Worm (Caenorhabditis elegans) whole organism, L4 larva: ENCODE data around the gene F40G9.17.
"Not testable (repeated sequence)": the region's sequence is repeated elsewhere in the genome, so short reads cannot be mapped to it uniquely, and the experiment has no call there.

Source experiments
- F10B5.3 ChIP-seq: sonication (generic microtip); optimal IDR thresholded peaks from 2 replicates; lab custom pipeline; 2016; ENCODE audit warnings: mild to moderate bottlenecking, missing genetic modification characterization, missing compliant biosample characterization
- F26F4.8 ChIP-seq: fragments of 200-800 bp; sonication (Bioruptor generic); conservative IDR thresholded peaks from 2 replicates; pipeline ENCODE4 v1.3.6; 2022; ENCODE audit warnings: missing genetic modification characterization, missing compliant biosample characterization
- F49E8.2 ChIP-seq: sonication (generic microtip); optimal IDR thresholded peaks from 2 replicates; lab custom pipeline; 2016; ENCODE audit warnings: missing compliant biosample characterization, mild to moderate bottlenecking, missing genetic modification characterization, borderline replicate concordance
- T26A8.4 ChIP-seq: fragments of 200-800 bp; sonication (Bioruptor generic); IDR thresholded peaks from 2 replicates; pipeline ENCODE4 v1.3.6; 2022; ENCODE audit warnings: missing genetic modification characterization, missing compliant biosample characterization
- Y105C5A.15 ChIP-seq: fragments of 200-800 bp; sonication (Bioruptor generic); IDR thresholded peaks from 2 replicates; pipeline ENCODE4 v1.3.6; 2022; ENCODE audit warnings: missing genetic modification characterization, missing compliant biosample characterization
- Y48G9A.11 ChIP-seq: fragments of 200-800 bp; sonication (Bioruptor generic); IDR thresholded peaks from 2 replicates; pipeline ENCODE4 v1.3.6; 2022; ENCODE audit warnings: missing genetic modification reagents, missing genetic modification characterization, missing compliant biosample characterization
- arid-1 ChIP-seq: fragments of 200-800 bp; sonication (Bioruptor generic); conservative IDR thresholded peaks from 2 replicates; pipeline ENCODE4 v1.3.6; 2022; ENCODE audit warnings: missing genetic modification reagents, missing genetic modification characterization, missing compliant biosample characterization
- ceh-20 ChIP-seq: fragments of 200-800 bp; sonication (Bioruptor generic); IDR thresholded peaks from 2 replicates; pipeline ENCODE4 v1.3.6; 2022; ENCODE audit warnings: missing genetic modification reagents, missing genetic modification characterization, missing compliant biosample characterization
- ceh-28 ChIP-seq: fragments of 150-350 bp; optimal IDR thresholded peaks from 2 replicates; lab custom pipeline; 2014; ENCODE audit warnings: missing biosample characterization, missing genetic modification reagents, missing genetic modification characterization
- ceh-32 ChIP-seq: sonication (generic microtip); optimal IDR thresholded peaks from 2 replicates; lab custom pipeline; 2016; ENCODE audit warnings: mild to moderate bottlenecking, missing genetic modification characterization, missing compliant biosample characterization; ENCODE audit not compliant: poor library complexity
- ceh-62 ChIP-seq: sonication (generic microtip); optimal IDR thresholded peaks from 2 replicates; lab custom pipeline; 2017; ENCODE audit warnings: missing biosample characterization, missing genetic modification characterization
- ceh-82 ChIP-seq: sonication (generic microtip); optimal IDR thresholded peaks from 2 replicates; lab custom pipeline; 2017; ENCODE audit warnings: missing biosample characterization, missing genetic modification characterization
- ces-1 ChIP-seq: fragments of 150-350 bp; sonication (generic microtip); optimal IDR thresholded peaks from 4 replicates; lab custom pipeline; 2014; ENCODE audit warnings: missing biosample characterization, missing genetic modification reagents, missing genetic modification characterization
- ctbp-1 ChIP-seq: fragments of 200-800 bp; sonication (Bioruptor generic); IDR thresholded peaks from 2 replicates; pipeline ENCODE4 v1.3.6; 2022; ENCODE audit warnings: missing genetic modification reagents, missing genetic modification characterization, missing compliant biosample characterization
- daf-8 ChIP-seq: fragments of 200-800 bp; sonication (Bioruptor generic); IDR thresholded peaks from 2 replicates; pipeline ENCODE4 v1.3.6; 2022; ENCODE audit warnings: missing genetic modification characterization, missing compliant biosample characterization
- dmd-8 ChIP-seq: fragments of 200-800 bp; sonication (Bioruptor generic); IDR thresholded peaks from 2 replicates; pipeline ENCODE4 v1.3.6; 2022; ENCODE audit warnings: missing genetic modification characterization, missing compliant biosample characterization
- dpl-1 ChIP-seq: fragments of 150-350 bp; optimal IDR thresholded peaks from 2 replicates; lab custom pipeline; 2014; ENCODE audit warnings: missing biosample characterization, missing genetic modification reagents, missing genetic modification characterization
- dve-1 ChIP-seq: sonication (generic microtip); optimal IDR thresholded peaks from 2 replicates; lab custom pipeline; 2017; ENCODE audit warnings: antibody characterized with exemption, mild to moderate bottlenecking, missing genetic modification characterization, missing compliant biosample characterization; ENCODE audit not compliant: insufficient read depth
- egl-43 ChIP-seq: fragments of 200-800 bp; sonication (Bioruptor generic); IDR thresholded peaks from 2 replicates; pipeline ENCODE4 v1.3.6; 2022; ENCODE audit warnings: missing genetic modification reagents, missing genetic modification characterization, missing compliant biosample characterization
- fos-1 ChIP-seq: fragments of 150-350 bp; optimal IDR thresholded peaks from 2 replicates; lab custom pipeline; 2014; ENCODE audit warnings: missing biosample characterization, missing genetic modification characterization
- hlh-11 ChIP-seq: fragments of 200-800 bp; sonication (Bioruptor generic); optimal IDR thresholded peaks from 2 replicates; lab custom pipeline; 2018; ENCODE audit warnings: mild to moderate bottlenecking, missing genetic modification characterization, missing compliant biosample characterization
- lim-7 ChIP-seq: fragments of 200-800 bp; sonication (Bioruptor generic); IDR thresholded peaks from 2 replicates; pipeline ENCODE4 v1.3.6; 2022; ENCODE audit warnings: missing genetic modification characterization, missing compliant biosample characterization
- lin-29 ChIP-seq: fragments of 200-800 bp; sonication (Bioruptor generic); IDR thresholded peaks from 2 replicates; pipeline ENCODE4 v1.3.6; 2022; ENCODE audit warnings: missing genetic modification reagents, missing genetic modification characterization, missing compliant biosample characterization
- lin-38 ChIP-seq: fragments of 200-800 bp; sonication (Bioruptor generic); IDR thresholded peaks from 2 replicates; pipeline ENCODE4 v1.3.6; 2022; ENCODE audit warnings: missing genetic modification reagents, missing genetic modification characterization, missing compliant biosample characterization
- lsy-2 ChIP-seq, 2 experiments: fragments of 150-350 bp in 1 of 2; sonication (generic microtip) in 1 of 2; optimal IDR thresholded peaks; 2 replicates each; lab custom pipeline; 2014 to 2017; ENCODE audit warnings: missing biosample characterization in 2 of 2, missing genetic modification characterization in 2 of 2
- mdt-29 ChIP-seq: fragments of 200-800 bp; sonication (Bioruptor generic); IDR thresholded peaks from 2 replicates; pipeline ENCODE4 v1.3.6; 2022; ENCODE audit warnings: missing genetic modification reagents, missing genetic modification characterization, missing compliant biosample characterization
- mes-2 ChIP-seq: sonication (generic microtip); optimal IDR thresholded peaks from 2 replicates; lab custom pipeline; 2016; ENCODE audit warnings: missing genotype, mild to moderate bottlenecking, missing genetic modification characterization, missing compliant biosample characterization; ENCODE audit not compliant: poor library complexity, severe bottlenecking
- mxl-2 ChIP-seq: fragments of 200-800 bp; sonication (Bioruptor generic); conservative IDR thresholded peaks from 2 replicates; pipeline ENCODE4 v1.3.6; 2022; ENCODE audit warnings: missing genetic modification reagents, missing genetic modification characterization, missing compliant biosample characterization
- nhr-10 ChIP-seq: fragments of 150-350 bp; optimal IDR thresholded peaks from 2 replicates; lab custom pipeline; 2014; ENCODE audit warnings: missing biosample characterization, missing genetic modification characterization
- nhr-11 ChIP-seq: fragments of 150-350 bp; optimal IDR thresholded peaks from 2 replicates; lab custom pipeline; 2014; ENCODE audit warnings: missing biosample characterization, missing genetic modification characterization
- nhr-76 ChIP-seq: fragments of 150-350 bp; optimal IDR thresholded peaks from 2 replicates; lab custom pipeline; 2014; ENCODE audit warnings: missing biosample characterization, missing genetic modification characterization
- pha-4 ChIP-seq, 2 experiments: fragments of 150-350 bp in 1 of 2; fragments of 200-800 bp in 1 of 2; sonication (Bioruptor generic) in 1 of 2; IDR thresholded peaks in 1 of 2; optimal IDR thresholded peaks in 1 of 2; 2 replicates each; pipeline versions ENCODE4 v1.3.6 to Lab custom; 2014 to 2022; ENCODE audit warnings: missing genetic modification characterization in 2 of 2, missing genetic modification reagents in 2 of 2, missing biosample characterization in 1 of 2, missing compliant biosample characterization in 1 of 2
- php-3 ChIP-seq: fragments of 200-800 bp; sonication (Bioruptor generic); IDR thresholded peaks from 2 replicates; pipeline ENCODE4 v1.3.6; 2022; ENCODE audit warnings: missing genetic modification reagents, missing genetic modification characterization, missing compliant biosample characterization
- rbr-2 ChIP-seq: sonication (generic microtip); optimal IDR thresholded peaks from 2 replicates; lab custom pipeline; 2016; ENCODE audit warnings: missing genotype, missing genetic modification characterization, missing compliant biosample characterization
- set-16 ChIP-seq: fragments of 200-800 bp; sonication (Bioruptor generic); IDR thresholded peaks from 2 replicates; pipeline ENCODE4 v1.3.6; 2022; ENCODE audit warnings: missing genetic modification reagents, missing genetic modification characterization, missing compliant biosample characterization
- skn-1 ChIP-seq: fragments of 150-350 bp; optimal IDR thresholded peaks from 2 replicates; lab custom pipeline; 2014; ENCODE audit warnings: missing biosample characterization, missing genetic modification characterization
- snpc-1.2 ChIP-seq: fragments of 200-800 bp; sonication (Bioruptor generic); IDR thresholded peaks from 2 replicates; pipeline ENCODE4 v1.3.6; 2022; ENCODE audit warnings: missing genetic modification reagents, missing genetic modification characterization, missing compliant biosample characterization
- spr-1 ChIP-seq: sonication (generic microtip); optimal IDR thresholded peaks from 2 replicates; lab custom pipeline; 2016; ENCODE audit warnings: mild to moderate bottlenecking, missing genetic modification characterization, missing compliant biosample characterization
- spr-3 ChIP-seq: fragments of 200-800 bp; sonication (Bioruptor generic); optimal IDR thresholded peaks from 2 replicates; lab custom pipeline; 2018; ENCODE audit warnings: mild to moderate bottlenecking, missing genetic modification characterization, missing compliant biosample characterization
- tag-97 ChIP-seq: fragments of 200-800 bp; sonication (Bioruptor generic); IDR thresholded peaks from 2 replicates; pipeline ENCODE4 v1.3.6; 2022; ENCODE audit warnings: missing genetic modification characterization, missing compliant biosample characterization
- tra-1 ChIP-seq: fragments of 200-800 bp; sonication (Bioruptor generic); IDR thresholded peaks from 2 replicates; pipeline ENCODE4 v1.3.6; 2022; ENCODE audit warnings: missing genetic modification reagents, missing genetic modification characterization, missing compliant biosample characterization
- unc-62 ChIP-seq, 3 experiments: fragments of 150-350 bp in 1 of 3; sonication (generic microtip); optimal IDR thresholded peaks in 2 of 3; peaks in 1 of 3; 1 replicate in 1 of 3; 2 replicates in 2 of 3; lab custom pipeline; 2014 to 2017; ENCODE audit warnings: missing biosample characterization in 3 of 3, missing genetic modification characterization in 3 of 3, missing genetic modification reagents in 3 of 3, missing genotype in 1 of 3
- vab-7 ChIP-seq: fragments of 200-800 bp; sonication (Bioruptor generic); IDR thresholded peaks from 2 replicates; pipeline ENCODE4 v1.3.6; 2022; ENCODE audit warnings: missing genetic modification reagents, missing genetic modification characterization, missing compliant biosample characterization
- zip-2 ChIP-seq: fragments of 150-350 bp; optimal IDR thresholded peaks from 2 replicates; lab custom pipeline; 2014; ENCODE audit warnings: missing biosample characterization, missing genetic modification characterization
- ztf-11 ChIP-seq: fragments of 150-350 bp; optimal IDR thresholded peaks from 2 replicates; lab custom pipeline; 2014; ENCODE audit warnings: missing biosample characterization, missing genetic modification characterization
- ztf-7 ChIP-seq: fragments of 150-350 bp; optimal IDR thresholded peaks from 2 replicates; lab custom pipeline; 2014; ENCODE audit warnings: missing biosample characterization, missing genetic modification characterization

The F40G9.17 gene

ce11 chrIII:232918-233317, 38.7 kb downstream of the F40G9.17 start:
- TF ChIP-seq dmd-8 (GFP tag; lab: Robert Waterston, UW) (peak; percentile 84), Y105C5A.15 (peak; percentile 58; the same call in 1 of the 2 replicates), pha-4 (GFP tag; IDR thresholded peaks at IDR 0.05; lab: Robert Waterston, UW) (peak; percentile 76; the same call in 1 of the 2 replicates), php-3 (GFP tag; lab: Robert Waterston, UW) (peak; percentile 63; the same call in 1 of the 2 replicates), lin-38 (GFP tag; lab: Robert Waterston, UW) (peak; percentile 71), ctbp-1 (0 out of 2 replicates have a peak, but pooled peaks have one; percentile 45), mxl-2 (0 out of 2 replicates have a peak, but pooled peaks have one; percentile 34), Y48G9A.11 (GFP tag; lab: Robert Waterston, UW) (peak; percentile 72), F26F4.8 (GFP tag; lab: Robert Waterston, UW) (0 out of 2 replicates have a peak, but pooled peaks have one; percentile 49), lim-7 (GFP tag; lab: Robert Waterston, UW) (0 out of 2 replicates have a peak, but pooled peaks have one; percentile 48), egl-43 (GFP tag; lab: Robert Waterston, UW) (peak; percentile 81), set-16 (GFP tag; lab: Robert Waterston, UW) (peak; percentile 39), mdt-29 (0 out of 2 replicates have a peak, but pooled peaks have one; percentile 46), arid-1 (GFP tag; lab: Robert Waterston, UW) (0 out of 2 replicates have a peak, but pooled peaks have one; percentile 17), tra-1 (GFP tag; lab: Robert Waterston, UW) (0 out of 2 replicates have a peak, but pooled peaks have one; percentile 18)
- not testable (repeated sequence) for TF ChIP-seq pha-4 (tag; optimal IDR thresholded peaks at IDR 0.05; lab: Kevin White, UChicago)
- TF ChIP-seq, all 104 proteins: peak for 15; not testable (repeated sequence) for 89

ce11 chrIII:235115-235514, 40.9 kb downstream of the F40G9.17 start:
- TF ChIP-seq ztf-7 (no peak), lin-29 (GFP tag; lab: Robert Waterston, UW) (no peak), nhr-11 (tag; lab: Kevin White, UChicago) (no peak), F10B5.3 (no peak), dpl-1 (GFP tag; lab: Kevin White, UChicago) (peak; percentile 57), zip-2 (no peak), arid-1 (GFP tag; lab: Robert Waterston, UW) (0 out of 2 replicates have a peak, but pooled peaks have one; percentile 43), ceh-62 (tag; lab: Kevin White, UChicago) (no peak), ceh-20 (no peak), ceh-32 (no peak), dve-1 (tag; lab: Kevin White, UChicago) (peak; percentile 32), ctbp-1 (no peak), lsy-2 (tag; optimal IDR thresholded peaks at IDR 0.05; lab: Kevin White, UChicago) (peak in 1 of 2 experiments; percentile 60), ztf-11 (tag; lab: Kevin White, UChicago) (no peak), spr-1 (tag; lab: Kevin White, UChicago) (no peak), dmd-8 (GFP tag; lab: Robert Waterston, UW) (no peak), F49E8.2 (tag; lab: Kevin White, UChicago) (peak; percentile 61), nhr-76 (tag; lab: Kevin White, UChicago) (no peak), spr-3 (GFP tag; lab: Kevin White, UChicago) (peak; percentile 36), nhr-10 (tag; lab: Kevin White, UChicago) (no peak), snpc-1.2 (GFP tag; lab: Robert Waterston, UW) (no peak), skn-1 (tag; lab: Kevin White, UChicago) (no peak), T26A8.4 (peak; percentile 74; the same call in 1 of the 2 replicates), lin-38 (GFP tag; lab: Robert Waterston, UW) (peak; percentile 68), ces-1 (no peak), tag-97 (GFP tag; lab: Robert Waterston, UW) (no peak), ceh-82 (no peak), hlh-11 (tag; lab: Kevin White, UChicago) (no peak), daf-8 (no peak), unc-62 (GFP tag; optimal IDR thresholded peaks at IDR 0.05 in 1 of 2; lab: Kevin White, UChicago) (peak in 1 of 2 experiments; percentile 95), unc-62 (tag; optimal IDR thresholded peaks at IDR 0.05; lab: Kevin White, UChicago) (no peak), tra-1 (GFP tag; lab: Robert Waterston, UW) (0 out of 2 replicates have a peak, but pooled peaks have one; percentile 35), rbr-2 (tag; lab: Kevin White, UChicago) (peak; percentile 64), mes-2 (tag; lab: Kevin White, UChicago) (peak; percentile 54), mdt-29 (no peak), fos-1 (tag; lab: Kevin White, UChicago) (no peak), mxl-2 (no peak), ceh-28 (tag; lab: Kevin White, UChicago) (no peak), vab-7 (GFP tag; lab: Robert Waterston, UW) (no peak)
